Fruit fly (Drosophila melanogaster) whole organism, embryonic: ENCODE measurements around the gene HP1e.

ENCODE experiments used
- ATbp ChIP-seq: fragments of 200-800 bp; sonication (Bioruptor generic); optimal IDR thresholded peaks from 2 replicates; lab custom pipeline; 2017; ENCODE audit warnings: missing biosample characterization, mild to moderate bottlenecking, missing genetic modification characterization, missing genetic modification reagents
- Bteb2 ChIP-seq: fragments of 200-800 bp; sonication (Bioruptor generic); optimal IDR thresholded peaks from 2 replicates; lab custom pipeline; 2016; ENCODE audit warnings: missing biosample characterization, missing genetic modification characterization
- CG12071 ChIP-seq: fragments of 200-800 bp; sonication (Bioruptor generic); optimal IDR thresholded peaks from 3 replicates; lab custom pipeline; 2018; ENCODE audit warnings: missing biosample characterization, mild to moderate bottlenecking, missing genetic modification characterization
- CG12236 ChIP-seq: fragments of 200-800 bp; sonication (Bioruptor generic); optimal IDR thresholded peaks from 2 replicates; lab custom pipeline; 2016; ENCODE audit warnings: missing biosample characterization, missing genetic modification characterization
- CG12391 ChIP-seq: fragments of 200-800 bp; sonication (Bioruptor generic); optimal IDR thresholded peaks from 3 replicates; lab custom pipeline; 2018; ENCODE audit warnings: missing biosample characterization, mild to moderate bottlenecking, missing genetic modification characterization, moderate library complexity
- CG15479 ChIP-seq: fragments of 200-800 bp; sonication (Bioruptor generic); optimal IDR thresholded peaks from 3 replicates; lab custom pipeline; 2019; ENCODE audit warnings: missing biosample characterization, mild to moderate bottlenecking, missing genetic modification characterization, moderate library complexity
- CG16815 ChIP-seq: fragments of 200-800 bp; sonication (Bioruptor generic); optimal IDR thresholded peaks from 3 replicates; lab custom pipeline; 2017; ENCODE audit warnings: missing biosample characterization, mild to moderate bottlenecking, missing genetic modification characterization
- CG17359 ChIP-seq: fragments of 200-800 bp; sonication (Bioruptor generic); optimal IDR thresholded peaks from 3 replicates; lab custom pipeline; 2018; ENCODE audit warnings: missing biosample characterization, mild to moderate bottlenecking, missing genetic modification characterization, moderate library complexity
- CG17568 ChIP-seq: fragments of 200-800 bp; sonication (Bioruptor generic); optimal IDR thresholded peaks from 2 replicates; lab custom pipeline; 2018; ENCODE audit warnings: missing biosample characterization, mild to moderate bottlenecking, missing genetic modification characterization, moderate library complexity
- CG18011 ChIP-seq: fragments of 200-800 bp; sonication (Bioruptor generic); optimal IDR thresholded peaks from 2 replicates; lab custom pipeline; 2017; ENCODE audit warnings: missing biosample characterization, missing genetic modification characterization, mild to moderate bottlenecking, moderate library complexity, missing genotype
- CG30020 ChIP-seq: fragments of 200-800 bp; optimal IDR thresholded peaks from 2 replicates; lab custom pipeline; 2019; ENCODE audit warnings: missing biosample characterization, mild to moderate bottlenecking, missing genetic modification characterization, moderate library complexity
- CG3838 ChIP-seq: fragments of 200-800 bp; sonication (Bioruptor generic); optimal IDR thresholded peaks from 3 replicates; lab custom pipeline; 2016; ENCODE audit warnings: missing biosample characterization, missing genetic modification characterization
- CG42726 ChIP-seq: fragments of 200-800 bp; sonication (Bioruptor generic); IDR thresholded peaks from 2 replicates; pipeline ENCODE4 v1.3.6; 2022; ENCODE audit warnings: missing biosample characterization, missing genetic modification characterization; ENCODE audit not compliant: partially characterized antibody
- CG4360 ChIP-seq: fragments of 200-800 bp; sonication (Bioruptor generic); IDR thresholded peaks from 2 replicates; pipeline ENCODE4 v1.3.6; 2022; ENCODE audit warnings: missing biosample characterization, missing genetic modification characterization
- CG4617 ChIP-seq: fragments of 200-800 bp; sonication (Bioruptor generic); optimal IDR thresholded peaks from 3 replicates; lab custom pipeline; 2016; ENCODE audit warnings: missing biosample characterization, missing genetic modification characterization, borderline replicate concordance
- CG6272 ChIP-seq: fragments of 200-800 bp; sonication (Bioruptor generic); IDR thresholded peaks from 2 replicates; pipeline ENCODE4 v1.3.6; 2022; ENCODE audit warnings: missing biosample characterization, missing genetic modification characterization
- CG7357 ChIP-seq: fragments of 200-800 bp; sonication (Bioruptor generic); IDR thresholded peaks from 3 replicates; pipeline ENCODE4 v1.3.6; 2022; ENCODE audit warnings: missing biosample characterization, missing genetic modification characterization
- CG7786 ChIP-seq: fragments of 200-800 bp; sonication (Bioruptor generic); optimal IDR thresholded peaks from 2 replicates; lab custom pipeline; 2016; ENCODE audit warnings: missing biosample characterization, missing genetic modification characterization
- CG9437 ChIP-seq: fragments of 200-800 bp; sonication (Bioruptor generic); optimal IDR thresholded peaks from 2 replicates; lab custom pipeline; 2018; ENCODE audit warnings: missing biosample characterization, mild to moderate bottlenecking, missing genetic modification characterization
- CG9932 ChIP-seq: fragments of 200-800 bp; sonication (Bioruptor generic); IDR thresholded peaks from 2 replicates; pipeline ENCODE4 v1.3.6; 2022; ENCODE audit warnings: missing biosample characterization, missing genetic modification characterization
- CTCF ChIP-seq: fragments of 200-800 bp; sonication (Bioruptor generic); optimal IDR thresholded peaks from 2 replicates; lab custom pipeline; 2017; ENCODE audit warnings: missing biosample characterization, mild to moderate bottlenecking, missing genetic modification characterization, moderate library complexity
- Dfd ChIP-seq, 2 experiments: fragments of >200 bp; optimal IDR thresholded peaks; 2 replicates each; lab custom pipeline; 2017; ENCODE audit warnings: missing biosample characterization in 2 of 2, missing genetic modification characterization in 2 of 2
- Doc2 ChIP-seq: fragments of 200-800 bp; sonication (Bioruptor generic); IDR thresholded peaks from 2 replicates; pipeline ENCODE4 v1.3.6; 2022; ENCODE audit warnings: missing biosample characterization, missing genetic modification characterization
- Eip74EF ChIP-seq, 2 experiments: fragments of 200-800 bp in 1 of 2; fragments of >200 bp in 1 of 2; sonication (Bioruptor generic) in 1 of 2; optimal IDR thresholded peaks; 2 replicates each; lab custom pipeline; 2017 to 2019; ENCODE audit warnings: missing biosample characterization in 2 of 2, missing genetic modification characterization in 2 of 2, mild to moderate bottlenecking in 1 of 2, moderate library complexity in 1 of 2
- Hand ChIP-seq: fragments of 200-800 bp; sonication (Bioruptor generic); optimal IDR thresholded peaks from 2 replicates; lab custom pipeline; 2017; ENCODE audit warnings: mild to moderate bottlenecking, missing biosample characterization, missing genetic modification reagents, missing genetic modification characterization
- Hmx ChIP-seq: fragments of 200-800 bp; sonication (Bioruptor generic); optimal IDR thresholded peaks from 2 replicates; lab custom pipeline; 2016; ENCODE audit warnings: missing biosample characterization, missing genetic modification characterization
- Lpt ChIP-seq: fragments of >200 bp; optimal IDR thresholded peaks from 2 replicates; lab custom pipeline; 2018; ENCODE audit warnings: missing biosample characterization, missing genetic modification characterization
- Meics ChIP-seq: fragments of 200-800 bp; sonication (Bioruptor generic); optimal IDR thresholded peaks from 2 replicates; lab custom pipeline; 2017; ENCODE audit warnings: missing biosample characterization, mild to moderate bottlenecking, missing genetic modification characterization
- Mes4 ChIP-seq: fragments of 200-800 bp; sonication (Bioruptor generic); optimal IDR thresholded peaks from 2 replicates; lab custom pipeline; 2016; ENCODE audit warnings: missing biosample characterization, missing genetic modification characterization
- NC2α ChIP-seq: fragments of 200-800 bp; sonication (Bioruptor generic); optimal IDR thresholded peaks from 2 replicates; lab custom pipeline; 2016; ENCODE audit warnings: missing biosample characterization, missing genetic modification characterization
- Opbp ChIP-seq: fragments of 200-800 bp; sonication (Bioruptor generic); IDR thresholded peaks from 3 replicates; pipeline ENCODE4 v1.3.6; 2022; ENCODE audit warnings: missing biosample characterization, missing genetic modification characterization; ENCODE audit not compliant: partially characterized antibody
- Pdp1 ChIP-seq, 2 experiments: fragments of 200-800 bp; sonication (Bioruptor generic); optimal IDR thresholded peaks; 3 replicates each; lab custom pipeline; 2016; ENCODE audit warnings: missing biosample characterization in 2 of 2, missing genetic modification characterization in 2 of 2, mild to moderate bottlenecking in 1 of 2, moderate library complexity in 1 of 2
- Scr ChIP-seq: fragments of 200-800 bp; sonication (Bioruptor generic); IDR thresholded peaks from 2 replicates; pipeline ENCODE4 v1.3.6; 2022; ENCODE audit warnings: missing biosample characterization, missing genetic modification characterization; ENCODE audit not compliant: partially characterized antibody
- Sox100B ChIP-seq: fragments of 200-800 bp; sonication (Bioruptor generic); optimal IDR thresholded peaks from 3 replicates; lab custom pipeline; 2018; ENCODE audit warnings: missing biosample characterization, mild to moderate bottlenecking, missing genetic modification characterization
- az2 ChIP-seq: fragments of 200-800 bp; sonication (Bioruptor generic); optimal IDR thresholded peaks from 3 replicates; lab custom pipeline; 2016; ENCODE audit warnings: missing biosample characterization, missing genetic modification characterization
- dan ChIP-seq: fragments of 200-800 bp; sonication (Bioruptor generic); IDR thresholded peaks from 2 replicates; pipeline ENCODE4 v1.3.6; 2022; ENCODE audit warnings: missing biosample characterization, missing genetic modification characterization
- dati ChIP-seq: fragments of 200-800 bp; sonication (Bioruptor generic); IDR thresholded peaks from 2 replicates; pipeline ENCODE4 v1.3.6; 2022; ENCODE audit warnings: missing biosample characterization, missing genetic modification characterization
- ems ChIP-seq: fragments of 200-800 bp; sonication (Bioruptor generic); optimal IDR thresholded peaks from 3 replicates; lab custom pipeline; 2016; ENCODE audit warnings: missing biosample characterization, missing genetic modification characterization
- fd3F ChIP-seq: fragments of 200-800 bp; sonication (Bioruptor generic); optimal IDR thresholded peaks from 2 replicates; lab custom pipeline; 2018; ENCODE audit warnings: missing biosample characterization, mild to moderate bottlenecking, missing genetic modification characterization, moderate library complexity
- gcm ChIP-seq: fragments of 200-800 bp; sonication (Bioruptor generic); optimal IDR thresholded peaks from 2 replicates; lab custom pipeline; 2019; ENCODE audit warnings: missing biosample characterization, mild to moderate bottlenecking, missing genetic modification characterization, moderate library complexity
- gsb ChIP-seq: fragments of 200-800 bp; sonication (Bioruptor generic); IDR thresholded peaks from 2 replicates; pipeline ENCODE4 v1.3.6; 2022; ENCODE audit warnings: missing biosample characterization, missing genetic modification characterization
- insv ChIP-seq, 2 experiments: fragments of 200-800 bp; sonication (Bioruptor generic); optimal IDR thresholded peaks; 3 replicates each; lab custom pipeline; 2016 to 2018; ENCODE audit warnings: missing biosample characterization in 2 of 2, missing genetic modification characterization in 2 of 2
- kah ChIP-seq: fragments of 200-800 bp; sonication (Bioruptor generic); optimal IDR thresholded peaks from 2 replicates; lab custom pipeline; 2018; ENCODE audit warnings: missing biosample characterization, mild to moderate bottlenecking, missing genetic modification characterization
- ken ChIP-seq: fragments of 200-800 bp; sonication (Bioruptor generic); IDR thresholded peaks from 3 replicates; pipeline ENCODE4 v1.3.6; 2022; ENCODE audit warnings: missing biosample characterization, missing genetic modification characterization
- lilli ChIP-seq: fragments of 200-800 bp; sonication (Bioruptor generic); optimal IDR thresholded peaks from 3 replicates; lab custom pipeline; 2016; ENCODE audit warnings: missing biosample characterization, missing genetic modification characterization
- lmd ChIP-seq: fragments of 200-800 bp; sonication (Bioruptor generic); IDR thresholded peaks from 2 replicates; pipeline ENCODE4 v1.3.6; 2022; ENCODE audit warnings: missing biosample characterization, missing genetic modification characterization
- otp ChIP-seq: fragments of 200-800 bp; sonication (Bioruptor generic); IDR thresholded peaks from 3 replicates; pipeline ENCODE4, ENCODE4 v1.3.6; 2022; ENCODE audit warnings: missing biosample characterization, missing genetic modification characterization
- run ChIP-seq: fragments of 200-800 bp; sonication (Bioruptor generic); optimal IDR thresholded peaks from 3 replicates; lab custom pipeline; 2018; ENCODE audit warnings: missing biosample characterization, mild to moderate bottlenecking, missing genetic modification characterization
- sd ChIP-seq: fragments of 200-800 bp; sonication (Bioruptor generic); optimal IDR thresholded peaks from 3 replicates; lab custom pipeline; 2018; ENCODE audit warnings: missing biosample characterization, mild to moderate bottlenecking, missing genetic modification characterization, moderate library complexity

Gene HP1e

DNA sequence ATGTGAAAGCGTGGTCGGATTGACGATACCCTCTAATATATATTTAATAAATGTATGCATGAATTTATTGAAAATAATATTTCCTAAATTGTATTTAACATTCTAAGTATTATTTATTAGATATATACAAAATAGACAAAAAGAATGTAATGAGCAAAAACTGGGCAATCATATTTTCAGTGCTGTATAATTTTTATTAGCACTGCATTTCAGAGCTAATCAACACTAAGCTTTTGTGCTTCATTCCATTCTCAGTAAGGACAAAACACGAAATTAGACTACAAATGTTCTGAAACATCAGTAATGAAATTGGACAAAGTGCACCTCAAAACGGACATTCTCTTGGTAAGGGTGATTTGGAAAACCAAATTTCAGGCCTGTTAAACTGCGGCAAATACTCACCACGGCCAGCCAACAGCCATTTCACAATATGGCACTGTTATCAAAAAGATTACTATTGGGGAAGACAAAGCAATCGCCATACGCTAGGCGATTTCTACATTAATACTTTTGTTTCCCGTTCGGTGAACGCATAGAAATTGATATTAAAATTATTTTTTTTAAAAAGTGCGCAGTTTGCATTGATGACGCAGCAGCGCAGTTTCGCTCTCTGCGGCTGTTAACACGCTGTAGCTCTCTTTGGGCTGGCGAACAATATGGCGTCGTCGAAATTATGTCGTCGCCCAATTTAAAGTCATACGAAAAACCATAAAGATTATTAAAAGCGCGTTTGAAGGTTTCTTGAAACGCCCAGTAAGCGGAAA lies 19.0 kb downstream of the HP1e start (continued):
- TF ChIP-seq Eip74EF (GFP tag; optimal IDR thresholded peaks at IDR 0.05; lab: Kevin White, UChicago) (peak in 1 of 2 experiments; percentile 77), Opbp (GFP tag; lab: Robert Waterston, UW) (no peak), Scr (GFP tag; lab: Robert Waterston, UW) (no peak), CG12071 (peak; percentile 64), ems (GFP tag; lab: Kevin White, UChicago) (peak; percentile 75), ken (GFP tag; lab: Robert Waterston, UW) (peak; percentile 52; the same call in 1 of the 3 replicates), CG9932 (GFP tag; lab: Robert Waterston, UW) (peak; percentile 85), CTCF (GFP tag; lab: Kevin White, UChicago) (peak; percentile 41), insv (GFP tag; optimal IDR thresholded peaks at IDR 0.05; lab: Kevin White, UChicago) (peak in 1 of 2 experiments; percentile 65), CG17359 (tag; lab: Kevin White, UChicago) (peak; percentile 91), CG4617 (GFP tag; lab: Kevin White, UChicago) (peak; percentile 31), az2 (peak; percentile 89), Hmx (no peak), lilli (peak; percentile 85), gsb (GFP tag; lab: Robert Waterston, UW) (peak; percentile 75), Lpt (GFP tag; lab: Kevin White, UChicago) (no peak), Mes4 (no peak), Dfd (GFP tag; optimal IDR thresholded peaks at IDR 0.05; lab: Kevin White, UChicago) (no peak), CG16815 (GFP tag; lab: Kevin White, UChicago) (peak; percentile 86), Bteb2 (peak; percentile 61), CG12391 (tag; lab: Kevin White, UChicago) (peak; percentile 94), dati (GFP tag; lab: Robert Waterston, UW) (no peak), kah (GFP tag; lab: Kevin White, UChicago) (peak; percentile 57), CG12236 (GFP tag; lab: Kevin White, UChicago) (no peak), fd3F (GFP tag; lab: Kevin White, UChicago) (peak; percentile 89), ATbp (GFP tag; lab: Kevin White, UChicago) (peak; percentile 84), Hand (GFP tag; lab: Kevin White, UChicago) (peak; percentile 81), Meics (GFP tag; lab: Kevin White, UChicago) (peak; percentile 95), Sox100B (peak; percentile 94), CG4360 (GFP tag; lab: Robert Waterston, UW) (0 out of 2 replicates have a peak, but pooled peaks have one; percentile 16), lmd (GFP tag; lab: Robert Waterston, UW) (peak; percentile 89), CG9437 (GFP tag; lab: Kevin White, UChicago) (peak; percentile 91), CG17568 (GFP tag; lab: Kevin White, UChicago) (peak; percentile 60), CG42726 (GFP tag; lab: Robert Waterston, UW) (no peak), gcm (GFP tag; lab: Kevin White, UChicago) (peak; percentile 88), otp (GFP tag; lab: Robert Waterston, UW) (no peak), CG3838 (GFP tag; lab: Kevin White, UChicago) (peak; percentile 48), run (peak; percentile 79), CG7357 (GFP tag; lab: Robert Waterston, UW) (peak; percentile 70), CG15479 (GFP tag; lab: Kevin White, UChicago) (peak; percentile 21), Pdp1 (GFP tag; optimal IDR thresholded peaks at IDR 0.05; lab: Kevin White, UChicago) (peak; percentile 50 to 70), Doc2 (GFP tag; lab: Robert Waterston, UW) (no peak; the same call in 1 of the 2 replicates), NC2α (no peak), CG30020 (peak; percentile 72), CG7786 (peak; percentile 70), CG6272 (GFP tag; lab: Robert Waterston, UW) (peak; percentile 60), CG18011 (GFP tag; lab: Kevin White, UChicago) (peak; percentile 72), sd (tag; lab: Kevin White, UChicago) (peak; percentile 60), dan (GFP tag; lab: Robert Waterston, UW) (no peak)
